Fruit fly (Drosophila melanogaster) whole organism, pupa: ENCODE data around the gene CG18766.

Experiments
- CG17806 ChIP-seq: fragments of 200-800 bp; sonication (Bioruptor generic); optimal IDR thresholded peaks from 2 replicates; lab custom pipeline; 2018; ENCODE audit warnings: missing biosample characterization, mild to moderate bottlenecking, missing genetic modification characterization, moderate library complexity
- CG8301 ChIP-seq: fragments of 200-800 bp; sonication (Bioruptor generic); optimal IDR thresholded peaks from 2 replicates; lab custom pipeline; 2018; ENCODE audit warnings: missing biosample characterization, mild to moderate bottlenecking, missing genetic modification characterization
- Pif1A ChIP-seq: fragments of 200-800 bp; sonication (Bioruptor generic); optimal IDR thresholded peaks from 3 replicates; lab custom pipeline; 2016; ENCODE audit warnings: missing biosample characterization, missing genetic modification characterization
- Pif1B ChIP-seq: fragments of 200-800 bp; sonication (Bioruptor generic); optimal IDR thresholded peaks from 3 replicates; lab custom pipeline; 2016; ENCODE audit warnings: missing biosample characterization, missing genetic modification characterization
- Snoo ChIP-seq: fragments of 200-800 bp; sonication (Bioruptor generic); optimal IDR thresholded peaks from 3 replicates; lab custom pipeline; 2017; ENCODE audit warnings: missing biosample characterization, mild to moderate bottlenecking, missing genetic modification characterization, inconsistent platforms
- gl ChIP-seq: fragments of 200-800 bp; sonication (Bioruptor generic); optimal IDR thresholded peaks from 2 replicates; lab custom pipeline; 2018; ENCODE audit warnings: missing biosample characterization, mild to moderate bottlenecking, missing genetic modification characterization

DNA sequence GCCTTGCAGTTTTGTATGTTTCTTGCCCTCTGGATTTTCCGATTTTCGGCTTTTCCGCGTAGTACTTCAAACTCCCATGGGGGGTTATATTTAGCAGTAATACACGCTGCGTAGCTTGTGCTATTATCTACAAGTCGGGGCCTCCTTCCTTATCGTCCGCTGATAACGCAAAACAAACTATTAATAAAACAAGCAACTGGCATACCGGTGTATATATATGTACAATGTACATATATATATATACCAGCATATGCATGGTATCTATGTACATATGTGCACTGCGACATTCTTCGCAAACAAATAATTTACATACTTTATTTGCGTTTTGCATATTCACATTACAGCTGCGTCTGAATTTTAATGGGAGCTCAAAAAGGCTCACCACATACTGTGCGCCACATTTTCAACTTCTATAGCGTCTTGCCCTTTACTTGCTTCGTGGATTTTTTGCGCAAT is 8.9 kb upstream of the CG18766 start:
- TF ChIP-seq Snoo (tag; lab: Kevin White, UChicago) (no peak), gl (tag; lab: Kevin White, UChicago) (no peak), Pif1A (GFP tag; lab: Kevin White, UChicago) (no peak), Pif1B (GFP tag; lab: Kevin White, UChicago) (no peak), CG17806 (tag; lab: Kevin White, UChicago) (no peak), CG8301 (no peak)
